Worm (Caenorhabditis elegans): ENCODE measurements around the gene fbxa-42.

- no peak for TF ChIP-seq drap-1 (GFP tag; optimal IDR thresholded peaks at IDR 0.05)
- no peak for TF ChIP-seq elt-3 (tag; optimal IDR thresholded peaks at IDR 0.05)
- no peak for TF ChIP-seq unc-62 (GFP tag; optimal IDR thresholded peaks at IDR 0.05)
- TF ChIP-seq nhr-12 (tag; optimal IDR thresholded peaks at IDR 0.05) = no peak
- no peak for TF ChIP-seq nhr-2 (tag; optimal IDR thresholded peaks at IDR 0.05)
- TF ChIP-seq sptf-1 (tag; optimal IDR thresholded peaks at IDR 0.05) = no peak
- TF ChIP-seq blmp-1 (tag; optimal IDR thresholded peaks at IDR 0.05) = no peak
- no peak for TF ChIP-seq flh-1 (GFP tag; optimal IDR thresholded peaks at IDR 0.05)
- no peak for TF ChIP-seq snpc-4 (tag; optimal IDR thresholded peaks at IDR 0.05)
- no peak for TF ChIP-seq lin-13 (tag; optimal IDR thresholded peaks at IDR 0.05)
- no peak for TF ChIP-seq sem-2 (GFP tag; optimal IDR thresholded peaks at IDR 0.05)
- no peak for TF ChIP-seq bed-3 (GFP tag; optimal IDR thresholded peaks at IDR 0.05)
Measured at ce11 chrIII:2211120-2211519, 50.1 kb downstream of the fbxa-42 start, which contains the start of gene C39B5.14.
